Worm (Caenorhabditis elegans): ENCODE data around the gene Y47D3A.14.

Y47D3A.14 gene

DNA sequence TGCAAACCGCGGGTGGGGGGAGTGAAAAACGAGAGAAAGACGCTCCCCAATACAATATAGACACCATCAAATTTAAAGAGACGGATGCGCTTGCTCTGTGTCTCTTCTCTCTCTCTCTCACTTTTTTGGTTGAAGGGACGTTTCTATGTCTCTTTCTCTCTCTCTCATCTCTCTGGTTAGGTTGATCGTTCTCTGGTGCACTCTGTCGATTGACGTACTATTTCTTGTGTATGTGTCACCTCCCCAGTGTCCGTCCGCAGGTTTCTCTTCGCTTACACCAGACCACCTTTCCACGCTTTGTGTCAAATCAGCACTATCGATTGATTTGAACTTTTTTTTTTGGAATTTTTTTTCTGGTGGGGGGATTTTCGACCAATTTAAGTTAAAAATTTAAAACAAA lies 6.8 kb upstream of the Y47D3A.14 start (continued):
- TF ChIP-seq nhr-90 (tag; optimal IDR thresholded peaks at IDR 0.05; ENCODE audit: poor library complexity): peak; percentile 68
- peak; percentile 91 for TF ChIP-seq lin-14 (GFP tag; optimal IDR thresholded peaks at IDR 0.05)
- TF ChIP-seq nhr-20 (tag; optimal IDR thresholded peaks at IDR 0.05): peak; percentile 84
- TF ChIP-seq nhr-28 (tag; optimal IDR thresholded peaks at IDR 0.05): no peak
- TF ChIP-seq nhr-71 (tag; optimal IDR thresholded peaks at IDR 0.05): peak; percentile 86
- TF ChIP-seq nhr-11 (tag; optimal IDR thresholded peaks at IDR 0.05): no peak
- peak; percentile 68 for TF ChIP-seq nhr-77 (tag; optimal IDR thresholded peaks at IDR 0.05)
- TF ChIP-seq zag-1 (tag; optimal IDR thresholded peaks at IDR 0.05): no peak
- peak; percentile 83 for TF ChIP-seq fos-1 (tag; optimal IDR thresholded peaks at IDR 0.05)
- TF ChIP-seq ceh-88 (GFP tag; IDR thresholded peaks at IDR 0.05): no peak
- no peak for TF ChIP-seq unc-98 (GFP tag; IDR thresholded peaks at IDR 0.05)
- no peak for TF ChIP-seq sptf-1 (tag; optimal IDR thresholded peaks at IDR 0.05)
- peak; percentile 80 for TF ChIP-seq C16A3.4 (tag; optimal IDR thresholded peaks at IDR 0.05)
- no peak for TF ChIP-seq ceh-8 (GFP tag; optimal IDR thresholded peaks at IDR 0.05)
- TF ChIP-seq nhr-19 (GFP tag; conservative IDR thresholded peaks at IDR 0.05): peak; percentile 94
- TF ChIP-seq mdl-1 (tag; optimal IDR thresholded peaks at IDR 0.05): peak in 1 of 2 experiments; percentile 60
- no peak for TF ChIP-seq unc-86 (tag; optimal IDR thresholded peaks at IDR 0.05)
- TF ChIP-seq efl-3 (GFP tag; optimal IDR thresholded peaks at IDR 0.05): no peak
- TF ChIP-seq pax-3 (tag; optimal IDR thresholded peaks at IDR 0.05): no peak
- TF ChIP-seq xbp-1 (tag; optimal IDR thresholded peaks at IDR 0.05): peak; percentile 52
- no peak for TF ChIP-seq sox-4 (tag; optimal IDR thresholded peaks at IDR 0.05)
- TF ChIP-seq tlp-1 (tag; optimal IDR thresholded peaks at IDR 0.05): no peak
- no peak for TF ChIP-seq ama-1 (optimal IDR thresholded peaks at IDR 0.05)
- peak; percentile 11 to 51 (median 50) for TF ChIP-seq dpl-1 (GFP tag; optimal IDR thresholded peaks at IDR 0.05)
- no peak for TF ChIP-seq nhr-76 (tag; optimal IDR thresholded peaks at IDR 0.05)
- TF ChIP-seq elt-2 (tag; optimal IDR thresholded peaks at IDR 0.05): peak; percentile 25
- peak; percentile 15 for TF ChIP-seq nhr-237 (tag; optimal IDR thresholded peaks at IDR 0.05)
- no peak for TF ChIP-seq egl-13 (tag; optimal IDR thresholded peaks at IDR 0.05)
- TF ChIP-seq swsn-7 (tag; optimal IDR thresholded peaks at IDR 0.05): peak; percentile 59
- TF ChIP-seq fkh-4 (tag; optimal IDR thresholded peaks at IDR 0.05; ENCODE audit: borderline replicate concordance): no peak
- TF ChIP-seq grh-1 (GFP tag; IDR thresholded peaks at IDR 0.05): no peak
- TF ChIP-seq alr-1 (tag; optimal IDR thresholded peaks at IDR 0.05; ENCODE audit: borderline replicate concordance): no peak
- TF ChIP-seq sup-37 (GFP tag; optimal IDR thresholded peaks at IDR 0.05): no peak
- TF ChIP-seq ceh-63 (GFP tag; optimal IDR thresholded peaks at IDR 0.05): no peak
- no peak for TF ChIP-seq unc-30 (tag; optimal IDR thresholded peaks at IDR 0.05)
- no peak for TF ChIP-seq nhr-12 (tag; optimal IDR thresholded peaks at IDR 0.05)
- TF ChIP-seq ceh-90 (tag; optimal IDR thresholded peaks at IDR 0.05): no peak
- peak; percentile 76 for TF ChIP-seq mep-1 (tag; optimal IDR thresholded peaks at IDR 0.05)
- no peak for TF ChIP-seq lir-3 (tag; optimal IDR thresholded peaks at IDR 0.05; ENCODE audit: poor library complexity)
- TF ChIP-seq isw-1 (GFP tag; IDR thresholded peaks at IDR 0.05): no peak
- TF ChIP-seq fkh-10 (GFP tag; optimal IDR thresholded peaks at IDR 0.05): no peak
- TF ChIP-seq nhr-84 (tag; optimal IDR thresholded peaks at IDR 0.05): no peak
- peak; percentile 23 for TF ChIP-seq lin-13 (GFP tag; optimal IDR thresholded peaks at IDR 0.05)
- peak; percentile 90 for TF ChIP-seq snu-23 (GFP tag; optimal IDR thresholded peaks at IDR 0.05)
- TF ChIP-seq unc-130 (tag; optimal IDR thresholded peaks at IDR 0.05): peak; percentile 67
- TF ChIP-seq fkh-8 (tag; optimal IDR thresholded peaks at IDR 0.05): peak; percentile 33
- TF ChIP-seq ztf-11 (tag; optimal IDR thresholded peaks at IDR 0.05): peak in 1 of 2 experiments; percentile 4
- no peak for TF ChIP-seq lin-15B (tag; optimal IDR thresholded peaks at IDR 0.05)
- no peak for TF ChIP-seq rnt-1 (tag; optimal IDR thresholded peaks at IDR 0.05)
- no peak for TF ChIP-seq egl-27 (tag; optimal IDR thresholded peaks at IDR 0.05)
- TF ChIP-seq ceh-82 (tag; optimal IDR thresholded peaks at IDR 0.05): peak in 2 of 3 experiments; percentile 1 to 39
- peak; percentile 49 for TF ChIP-seq ztf-4 (tag; optimal IDR thresholded peaks at IDR 0.05)
- no peak for TF ChIP-seq vab-15 (tag; optimal IDR thresholded peaks at IDR 0.05)
- no peak for TF ChIP-seq C34B4.2 (tag; optimal IDR thresholded peaks at IDR 0.05)
